Worm (Caenorhabditis elegans): ENCODE data around the gene orc-5.

orc-5 gene

ce11 chrIV:10738328-10738727 lies 3.9 kb upstream of the orc-5 start, which contains the start of gene ssp-34:
TSS of gene ssp-34 (minus strand) at chrIV:10738602.
- TF ChIP-seq elt-3 (tag; optimal IDR thresholded peaks at IDR 0.05) (no peak), ceh-83 (GFP tag; optimal IDR thresholded peaks at IDR 0.05) (no peak), cnd-1 (tag; optimal IDR thresholded peaks at IDR 0.05) (no peak)

ce11 chrIV:10737011-10737553 lies 2.7 kb upstream of the orc-5 start, which contains the start of gene grl-21:
TSS of gene grl-21 (plus strand) at chrIV:10737474.
- TF ChIP-seq snpc-4 (tag; optimal IDR thresholded peaks at IDR 0.05) = no peak

- TF ChIP-seq mls-2 (tag; optimal IDR thresholded peaks at IDR 0.05) = no peak
- TF ChIP-seq lin-13 (tag; optimal IDR thresholded peaks at IDR 0.05) = no peak
- TF ChIP-seq nhr-2 (tag; optimal IDR thresholded peaks at IDR 0.05) = peak; percentile 7
These were observed 6.7 kb downstream of the orc-5 start, which contains the start of gene ZC168.2 for ce11 chrIV:10727734-10728133. TSS of gene ZC168.2 (plus strand) at chrIV:10728034.

ce11 chrIV:10718865-10719264 lies 15.5 kb downstream of the orc-5 start:
- TF ChIP-seq mep-1 (tag; optimal IDR thresholded peaks at IDR 0.05) (no peak), ceh-43 (GFP tag; optimal IDR thresholded peaks at IDR 0.05) (no peak), ces-1 (GFP tag; optimal IDR thresholded peaks at IDR 0.05) (no peak), ceh-39 (tag; optimal IDR thresholded peaks at IDR 0.05) (no peak), drap-1 (GFP tag; optimal IDR thresholded peaks at IDR 0.05) (no peak)

ce11 chrIV:10718075-10718474 lies 16.3 kb downstream of the orc-5 start:
- TF ChIP-seq mep-1 (tag; optimal IDR thresholded peaks at IDR 0.05) = no peak
- TF ChIP-seq elt-1 (tag; optimal IDR thresholded peaks at IDR 0.05; ENCODE audit: borderline replicate concordance, insufficient read depth) = peak; percentile 83

- no peak for TF ChIP-seq unc-120 (tag; optimal IDR thresholded peaks at IDR 0.05; ENCODE audit: poor library complexity, severe bottlenecking)
- no peak for TF ChIP-seq ham-2 (GFP tag; optimal IDR thresholded peaks at IDR 0.05)
- TF ChIP-seq snpc-4 (tag; optimal IDR thresholded peaks at IDR 0.05) = no peak
- TF ChIP-seq unc-62 (GFP tag; optimal IDR thresholded peaks at IDR 0.05) = no peak
- TF ChIP-seq bed-3 (GFP tag; optimal IDR thresholded peaks at IDR 0.05) = no peak
- no peak for TF ChIP-seq flh-1 (GFP tag; optimal IDR thresholded peaks at IDR 0.05)
- TF ChIP-seq zip-8 (tag; optimal IDR thresholded peaks at IDR 0.05) = no peak
- no peak for TF ChIP-seq elt-3 (tag; optimal IDR thresholded peaks at IDR 0.05)
- TF ChIP-seq lin-32 (GFP tag; optimal IDR thresholded peaks at IDR 0.05) = no peak
- TF ChIP-seq drap-1 (GFP tag; optimal IDR thresholded peaks at IDR 0.05) = no peak
- TF ChIP-seq ceh-39 (tag; optimal IDR thresholded peaks at IDR 0.05) = no peak
- TF ChIP-seq nhr-28 (tag; optimal IDR thresholded peaks at IDR 0.05) = no peak
- TF ChIP-seq nhr-12 (tag; optimal IDR thresholded peaks at IDR 0.05) = no peak
These were observed 18.0 kb downstream of the orc-5 start, which contains the start of gene ncx-3 for ce11 chrIV:10716348-10716747. TSS of gene ncx-3 (plus strand) at chrIV:10716648.

- TF ChIP-seq nhr-237 (tag; optimal IDR thresholded peaks at IDR 0.05) (no peak), nhr-2 (tag; optimal IDR thresholded peaks at IDR 0.05) (peak; percentile 29), unc-62 (GFP tag; optimal IDR thresholded peaks at IDR 0.05) (no peak), pha-4 (tag; optimal IDR thresholded peaks at IDR 0.05) (peak; percentile 7)
These were observed 19.8 kb downstream of the orc-5 start for ce11 chrIV:10714594-10714993.

ce11 chrIV:10711729-10712128 lies 22.7 kb downstream of the orc-5 start, which contains the start of gene glb-21:
TSS of gene glb-21 (minus strand) at chrIV:10711794.
- TF ChIP-seq M03D4.4 (tag; optimal IDR thresholded peaks at IDR 0.05) (no peak), ceh-43 (GFP tag; optimal IDR thresholded peaks at IDR 0.05) (no peak), tbx-8 (GFP tag; optimal IDR thresholded peaks at IDR 0.05) (no peak), elt-1 (tag; optimal IDR thresholded peaks at IDR 0.05; ENCODE audit: borderline replicate concordance, insufficient read depth) (no peak), hlh-1 (tag; optimal IDR thresholded peaks at IDR 0.05) (no peak), nhr-2 (tag; optimal IDR thresholded peaks at IDR 0.05) (no peak), unc-62 (GFP tag; optimal IDR thresholded peaks at IDR 0.05) (no peak), mep-1 (tag; optimal IDR thresholded peaks at IDR 0.05) (no peak), sptf-1 (tag; optimal IDR thresholded peaks at IDR 0.05) (no peak), ztf-11 (tag; optimal IDR thresholded peaks at IDR 0.05) (no peak), snpc-4 (tag; optimal IDR thresholded peaks at IDR 0.05) (no peak)

Measured in whole organism, mixed stage, embryonic.